Worm (Caenorhabditis elegans): ENCODE results near the gene Y60A3A.24.

The Y60A3A.24 gene

DNA sequence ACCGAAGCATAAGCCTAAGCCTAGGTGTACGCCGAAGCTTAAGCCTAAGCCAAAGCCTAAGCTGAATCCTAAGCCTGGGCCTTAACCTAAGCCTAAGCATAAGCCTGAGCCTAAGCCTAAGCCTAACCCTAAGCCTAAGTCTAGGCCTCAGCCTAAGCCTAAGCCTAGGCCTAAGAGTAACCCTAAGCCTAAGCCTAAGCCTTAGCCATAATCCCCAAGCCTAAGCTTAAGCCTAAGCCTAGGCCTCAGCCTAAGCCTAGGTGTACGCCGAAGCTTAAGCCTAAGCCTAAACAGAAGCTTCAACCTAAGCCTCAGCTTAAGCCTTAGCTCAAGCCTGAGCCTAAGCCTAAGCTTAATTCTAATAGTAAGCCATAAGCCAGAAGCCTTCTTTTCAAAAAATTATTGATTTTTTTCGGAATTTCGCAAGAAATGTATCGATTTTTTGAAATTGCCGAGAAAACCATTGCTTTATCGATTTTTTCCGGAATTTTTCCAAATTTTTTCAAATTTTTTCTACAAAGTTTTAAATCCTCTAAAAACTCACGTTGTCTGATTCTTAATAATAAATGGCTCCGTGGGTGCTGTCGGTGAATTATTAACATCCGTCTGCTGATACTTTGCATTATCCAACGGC is 16.6 kb upstream of the Y60A3A.24 start:
- TF ChIP-seq ham-2 (GFP tag; optimal IDR thresholded peaks at IDR 0.05) = peak; percentile 62
- no peak for TF ChIP-seq ces-1 (GFP tag; optimal IDR thresholded peaks at IDR 0.05)
- TF ChIP-seq nhr-76 (tag; optimal IDR thresholded peaks at IDR 0.05) = no peak
- TF ChIP-seq drap-1 (GFP tag; optimal IDR thresholded peaks at IDR 0.05) = no peak

DNA sequence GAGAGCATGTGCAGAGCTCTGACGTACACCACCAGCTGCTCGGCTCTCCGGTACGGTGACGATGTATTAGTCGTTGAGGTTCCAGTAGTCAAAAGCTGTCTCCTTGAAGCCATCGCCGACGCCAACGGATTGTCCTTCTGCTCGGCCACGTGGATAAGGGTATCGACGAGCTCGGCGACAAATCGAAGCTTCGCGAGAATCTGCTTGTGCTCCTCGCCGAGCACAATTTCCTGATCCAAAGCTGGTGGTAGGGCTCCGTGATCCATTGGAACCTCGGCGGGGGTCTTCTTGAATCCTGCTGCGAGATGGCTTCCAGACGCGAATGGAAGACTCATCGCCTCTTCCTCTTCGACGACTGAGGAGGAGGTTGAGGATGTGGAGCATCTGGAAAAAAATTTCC is 15.8 kb upstream of the Y60A3A.24 start:
- TF ChIP-seq ham-2 (GFP tag; optimal IDR thresholded peaks at IDR 0.05) = no peak
- no peak for TF ChIP-seq mep-1 (tag; optimal IDR thresholded peaks at IDR 0.05)
- no peak for TF ChIP-seq nhr-12 (tag; optimal IDR thresholded peaks at IDR 0.05)
- no peak for TF ChIP-seq sem-2 (GFP tag; optimal IDR thresholded peaks at IDR 0.05)
- no peak for TF ChIP-seq unc-120 (tag; optimal IDR thresholded peaks at IDR 0.05; ENCODE audit: poor library complexity, severe bottlenecking)
- no peak for TF ChIP-seq mls-2 (tag; optimal IDR thresholded peaks at IDR 0.05)
- TF ChIP-seq blmp-1 (tag; optimal IDR thresholded peaks at IDR 0.05) = no peak
- no peak for TF ChIP-seq ces-1 (GFP tag; optimal IDR thresholded peaks at IDR 0.05)
- no peak for TF ChIP-seq drap-1 (GFP tag; optimal IDR thresholded peaks at IDR 0.05)
- TF ChIP-seq elt-1 (tag; optimal IDR thresholded peaks at IDR 0.05; ENCODE audit: borderline replicate concordance, insufficient read depth) = no peak

DNA sequence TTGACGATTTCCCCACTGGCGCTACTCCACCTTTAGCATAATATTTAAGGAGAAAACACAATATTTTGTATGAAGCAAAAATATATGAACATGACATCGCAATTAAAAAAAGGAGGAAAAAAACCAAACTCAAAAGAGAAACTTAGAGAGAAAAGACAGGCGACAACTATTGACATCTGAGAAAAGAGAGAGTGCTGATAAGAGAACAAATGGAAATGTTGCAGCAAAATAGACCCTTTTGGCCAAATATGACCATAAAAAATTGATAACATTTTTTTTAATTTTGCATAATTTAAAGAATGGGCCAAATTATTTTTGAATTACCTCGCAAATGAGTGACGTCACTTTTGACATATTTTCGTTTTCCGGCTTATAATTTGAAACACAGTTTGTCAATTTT is 13.0 kb upstream of the Y60A3A.24 start:
- TF ChIP-seq sem-2 (GFP tag; optimal IDR thresholded peaks at IDR 0.05) (no peak), cnd-1 (tag; optimal IDR thresholded peaks at IDR 0.05) (no peak), nhr-237 (tag; optimal IDR thresholded peaks at IDR 0.05) (no peak)

DNA sequence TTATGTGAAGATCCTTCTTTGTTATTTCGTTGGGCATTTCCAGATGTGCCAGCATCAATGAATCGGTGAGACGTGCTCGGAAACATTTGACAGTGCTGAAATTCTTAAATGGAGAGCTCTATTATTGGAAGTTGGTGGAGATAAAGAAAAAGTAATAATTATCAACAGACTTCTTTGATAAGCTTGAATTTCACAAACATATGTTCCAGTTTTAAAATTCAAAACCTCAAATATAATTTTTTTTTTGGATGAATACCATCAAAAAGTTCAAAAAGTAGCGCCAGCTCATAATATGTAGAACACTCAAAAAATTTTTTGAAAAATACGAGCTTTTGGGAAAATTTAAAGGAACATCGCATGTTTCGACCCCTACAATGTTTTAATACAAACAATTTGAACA is 12.4 kb upstream of the Y60A3A.24 start, which contains the start of gene Y60A3A.25:
Y60A3A.25 (minus strand) TSS at position 101 of the 400 bp plus-strand sequence.
- TF ChIP-seq M03D4.4 (tag; optimal IDR thresholded peaks at IDR 0.05) (no peak), nhr-28 (tag; optimal IDR thresholded peaks at IDR 0.05) (no peak), snpc-4 (tag; optimal IDR thresholded peaks at IDR 0.05) (no peak), ces-1 (GFP tag; optimal IDR thresholded peaks at IDR 0.05) (no peak), lin-13 (tag; optimal IDR thresholded peaks at IDR 0.05) (no peak), mab-5 (tag; optimal IDR thresholded peaks at IDR 0.05) (no peak), sem-2 (GFP tag; optimal IDR thresholded peaks at IDR 0.05) (no peak), drap-1 (GFP tag; optimal IDR thresholded peaks at IDR 0.05) (no peak), flh-1 (GFP tag; optimal IDR thresholded peaks at IDR 0.05) (no peak), elt-3 (tag; optimal IDR thresholded peaks at IDR 0.05) (no peak), unc-62 (GFP tag; optimal IDR thresholded peaks at IDR 0.05) (no peak), unc-120 (tag; optimal IDR thresholded peaks at IDR 0.05; ENCODE audit: poor library complexity, severe bottlenecking) (no peak), ham-2 (GFP tag; optimal IDR thresholded peaks at IDR 0.05) (no peak), lsy-2 (tag; optimal IDR thresholded peaks at IDR 0.05) (no peak), elt-1 (tag; optimal IDR thresholded peaks at IDR 0.05; ENCODE audit: borderline replicate concordance, insufficient read depth) (no peak), mls-2 (tag; optimal IDR thresholded peaks at IDR 0.05) (no peak)

DNA sequence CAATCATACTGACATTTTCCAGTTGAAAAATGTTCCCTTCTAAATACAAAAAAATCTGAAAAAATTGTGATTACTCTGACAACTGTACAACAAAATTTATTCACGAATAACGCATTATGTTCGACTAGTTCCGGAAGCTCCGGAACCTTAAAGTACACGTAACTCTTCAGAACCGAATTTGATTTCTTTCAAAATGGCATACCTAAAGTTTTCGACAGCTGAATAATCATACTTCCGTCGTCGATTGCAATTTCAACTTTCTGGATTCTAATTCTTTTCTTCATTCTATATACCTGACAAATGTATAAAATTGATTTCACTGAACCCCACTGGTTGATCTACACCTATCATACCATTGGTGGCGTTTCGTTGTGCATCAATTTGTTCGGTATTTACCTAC is 6.0 kb upstream of the Y60A3A.24 start, which contains the start of gene sri-67:
sri-67 (plus strand) TSS at position 301 of the 400 bp plus-strand sequence.
- TF ChIP-seq nhr-237 (tag; optimal IDR thresholded peaks at IDR 0.05) (no peak), mep-1 (tag; optimal IDR thresholded peaks at IDR 0.05) (no peak), cnd-1 (tag; optimal IDR thresholded peaks at IDR 0.05) (no peak), lin-13 (tag; optimal IDR thresholded peaks at IDR 0.05) (no peak), M03D4.4 (tag; optimal IDR thresholded peaks at IDR 0.05) (no peak), lsy-2 (tag; optimal IDR thresholded peaks at IDR 0.05) (no peak), ceh-83 (GFP tag; optimal IDR thresholded peaks at IDR 0.05) (no peak), mls-2 (tag; optimal IDR thresholded peaks at IDR 0.05) (no peak), snpc-4 (tag; optimal IDR thresholded peaks at IDR 0.05) (no peak), lin-32 (GFP tag; optimal IDR thresholded peaks at IDR 0.05) (no peak), ceh-43 (GFP tag; optimal IDR thresholded peaks at IDR 0.05) (no peak), unc-39 (tag; optimal IDR thresholded peaks at IDR 0.05) (no peak), elt-3 (tag; optimal IDR thresholded peaks at IDR 0.05) (no peak), nhr-12 (tag; optimal IDR thresholded peaks at IDR 0.05) (no peak), nhr-28 (tag; optimal IDR thresholded peaks at IDR 0.05) (no peak), nhr-2 (tag; optimal IDR thresholded peaks at IDR 0.05) (no peak), sem-2 (GFP tag; optimal IDR thresholded peaks at IDR 0.05) (no peak), drap-1 (GFP tag; optimal IDR thresholded peaks at IDR 0.05) (no peak), blmp-1 (tag; optimal IDR thresholded peaks at IDR 0.05) (no peak)

DNA sequence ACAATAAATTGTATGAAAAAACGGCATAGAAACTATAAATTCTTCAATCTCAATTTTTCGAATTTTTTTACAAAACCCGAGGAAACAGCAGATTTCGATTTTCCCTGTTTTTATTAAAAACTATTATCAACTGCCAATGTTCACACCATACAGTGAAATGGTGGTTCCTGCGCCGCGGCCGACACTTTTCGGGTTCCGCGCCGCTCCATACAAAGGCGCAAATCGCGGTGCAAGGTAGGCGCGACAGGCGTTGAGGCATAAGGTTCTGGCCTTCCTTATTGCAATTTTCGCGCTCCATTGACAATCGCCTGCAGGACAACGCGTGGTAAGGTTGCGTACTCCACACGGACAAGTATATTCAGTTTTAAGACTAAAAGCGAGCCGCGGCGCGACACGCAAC is 5.1 kb upstream of the Y60A3A.24 start:
- TF ChIP-seq tbx-8 (GFP tag; optimal IDR thresholded peaks at IDR 0.05) = no peak
- TF ChIP-seq mab-5 (tag; optimal IDR thresholded peaks at IDR 0.05) = no peak
- TF ChIP-seq sptf-1 (tag; optimal IDR thresholded peaks at IDR 0.05) = no peak
- no peak for TF ChIP-seq lsy-2 (tag; optimal IDR thresholded peaks at IDR 0.05)
- no peak for TF ChIP-seq ceh-83 (GFP tag; optimal IDR thresholded peaks at IDR 0.05)
- TF ChIP-seq unc-39 (tag; optimal IDR thresholded peaks at IDR 0.05) = no peak
- no peak for TF ChIP-seq ztf-11 (tag; optimal IDR thresholded peaks at IDR 0.05)
- TF ChIP-seq nhr-237 (tag; optimal IDR thresholded peaks at IDR 0.05) = no peak
- no peak for TF ChIP-seq lin-32 (GFP tag; optimal IDR thresholded peaks at IDR 0.05)
